Fruit fly (Drosophila melanogaster): ENCODE results near the gene Idh.

Gene Idh

DNA sequence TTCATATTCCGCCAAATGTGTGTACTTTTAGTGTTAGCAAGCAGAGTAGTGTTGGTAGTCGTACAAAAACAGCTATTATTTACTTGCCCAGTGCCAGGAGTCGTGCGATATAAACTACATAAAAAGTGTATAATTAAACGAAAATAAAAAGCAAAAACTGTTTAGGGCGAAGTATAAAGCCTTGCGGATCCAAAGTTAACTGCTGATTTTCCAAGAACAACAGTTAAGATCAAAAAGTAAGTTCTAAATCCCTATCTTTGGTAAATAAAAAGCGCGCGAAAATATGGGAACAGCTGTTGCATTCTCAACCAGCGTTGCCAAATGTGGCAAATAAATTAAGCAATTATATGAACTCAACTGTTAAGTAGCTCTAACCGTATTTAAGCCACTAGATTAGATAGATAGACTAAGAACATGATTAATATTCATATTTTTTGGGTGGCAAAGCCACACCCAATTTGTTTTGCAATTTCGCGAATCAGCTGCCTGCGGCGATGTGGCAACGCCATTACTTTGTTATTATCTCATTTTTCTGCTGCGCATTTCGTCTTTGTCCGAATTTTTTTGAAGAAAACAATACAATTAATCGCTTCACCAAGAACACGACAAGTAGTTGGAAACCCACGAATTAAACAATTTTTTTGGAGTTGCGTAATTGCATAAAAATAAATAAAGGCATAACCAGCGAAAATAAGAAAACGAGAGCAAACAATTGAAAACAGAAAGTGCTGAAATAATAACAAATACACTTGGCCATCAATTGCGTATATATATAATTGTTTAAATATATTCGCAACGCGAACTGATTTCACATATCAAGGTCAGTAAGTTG lies 20.2 kb downstream of the Idh start, which contains the start of the genes Prim1 and CG7083 (continued):
- no peak for TF ChIP-seq bigmax (GFP tag; optimal IDR thresholded peaks at IDR 0.05)
- TF ChIP-seq Mrtf (GFP tag; IDR thresholded peaks at IDR 0.05), result no peak
- no peak for TF ChIP-seq CG5180 (GFP tag; optimal IDR thresholded peaks at IDR 0.05)
- TF ChIP-seq grn (GFP tag; optimal IDR thresholded peaks at IDR 0.05), result peak; percentile 22
- no peak for TF ChIP-seq NFAT (GFP tag; IDR thresholded peaks at IDR 0.05)
- peak; percentile 62 for TF ChIP-seq CG9609 (GFP tag; optimal IDR thresholded peaks at IDR 0.05)
- TF ChIP-seq CG13287 (GFP tag; IDR thresholded peaks at IDR 0.05; ENCODE audit: partially characterized antibody), result peak; percentile 43
- peak; percentile 32 for TF ChIP-seq mirr (GFP tag; optimal IDR thresholded peaks at IDR 0.05)
- no peak for TF ChIP-seq CG16815 (GFP tag; optimal IDR thresholded peaks at IDR 0.05)
- no peak for TF ChIP-seq CG4328 (GFP tag; optimal IDR thresholded peaks at IDR 0.05)
- peak; percentile 1 for TF ChIP-seq CG1792 (GFP tag; optimal IDR thresholded peaks at IDR 0.05)
- TF ChIP-seq Fer3 (tag; optimal IDR thresholded peaks at IDR 0.05), result peak; percentile 32
- no peak for TF ChIP-seq CG3065 (GFP tag; optimal IDR thresholded peaks at IDR 0.05)
- TF ChIP-seq CG11456 (GFP tag; IDR thresholded peaks at IDR 0.05), result 0 out of 3 replicates have a peak, but pooled peaks have one; percentile 8
- TF ChIP-seq stc (GFP tag; IDR thresholded peaks at IDR 0.05), result peak; percentile 42; the same call in 1 of the 2 replicates
- peak; percentile 75 for TF ChIP-seq scrt (GFP tag; optimal IDR thresholded peaks at IDR 0.05)
- TF ChIP-seq trh (GFP tag; optimal IDR thresholded peaks at IDR 0.05), result no peak
- no peak for TF ChIP-seq CG13894 (tag; optimal IDR thresholded peaks at IDR 0.05)
- TF ChIP-seq dan (GFP tag; IDR thresholded peaks at IDR 0.05), result no peak
- no peak for TF ChIP-seq schlank (tag; optimal IDR thresholded peaks at IDR 0.05)
- TF ChIP-seq fd96Cb (tag; optimal IDR thresholded peaks at IDR 0.05), result no peak
- TF ChIP-seq sob (GFP tag; IDR thresholded peaks at IDR 0.05), result 0 out of 2 replicates have a peak, but pooled peaks have one; percentile 42
- TF ChIP-seq CoRest (tag; optimal IDR thresholded peaks at IDR 0.05), result peak; percentile 71
- peak; percentile 55 for TF ChIP-seq slp2 (GFP tag; optimal IDR thresholded peaks at IDR 0.05)
- TF ChIP-seq zen2 (GFP tag; IDR thresholded peaks at IDR 0.05; ENCODE audit: partially characterized antibody), result no peak
- no peak for TF ChIP-seq peb (GFP tag; IDR thresholded peaks at IDR 0.05)
- TF ChIP-seq gro (GFP tag; optimal IDR thresholded peaks at IDR 0.05), result peak; percentile 69
- TF ChIP-seq dati (GFP tag; IDR thresholded peaks at IDR 0.05), result no peak
- peak; percentile 45 for TF ChIP-seq Oli (tag; optimal IDR thresholded peaks at IDR 0.05)
- TF ChIP-seq vfl (GFP tag; optimal IDR thresholded peaks at IDR 0.05), result peak; percentile 41
- TF ChIP-seq Dp (GFP tag; optimal IDR thresholded peaks at IDR 0.05), result peak; percentile 81
- TF ChIP-seq CG6689 (GFP tag; IDR thresholded peaks at IDR 0.05), result peak; percentile 37; the same call in 1 of the 2 replicates
- peak; percentile 39 for TF ChIP-seq kni (GFP tag; optimal IDR thresholded peaks at IDR 0.05)
- TF ChIP-seq lola (GFP tag; optimal IDR thresholded peaks at IDR 0.05), result peak in 1 of 3 experiments; percentile 55
- TF ChIP-seq hkb (optimal IDR thresholded peaks at IDR 0.05), result peak; percentile 17
- TF ChIP-seq hkb (GFP tag; IDR thresholded peaks at IDR 0.05), result 0 out of 2 replicates have a peak, but pooled peaks have one; percentile 21
- no peak for TF ChIP-seq odd (GFP tag; optimal IDR thresholded peaks at IDR 0.05)
- no peak for TF ChIP-seq CG4707 (GFP tag; optimal IDR thresholded peaks at IDR 0.05)
- TF ChIP-seq ATbp (GFP tag; optimal IDR thresholded peaks at IDR 0.05), result peak; percentile 11
- no peak; the same call in 1 of the 2 replicates for TF ChIP-seq CG3847 (GFP tag; IDR thresholded peaks at IDR 0.05)
- peak; percentile 24; the same call in 1 of the 2 replicates for TF ChIP-seq onecut (GFP tag; IDR thresholded peaks at IDR 0.05)
- peak; percentile 87 for TF ChIP-seq CG1603 (tag; optimal IDR thresholded peaks at IDR 0.05)
- TF ChIP-seq Lhr (GFP tag; optimal IDR thresholded peaks at IDR 0.05), result peak; percentile 26
- no peak for TF ChIP-seq h (optimal IDR thresholded peaks at IDR 0.05)
- peak; percentile 43; the same call in 1 of the 2 replicates for TF ChIP-seq Ptx1 (GFP tag; IDR thresholded peaks at IDR 0.05)
- TF ChIP-seq CG8478 (optimal IDR thresholded peaks at IDR 0.05), result no peak
- peak; percentile 49 for TF ChIP-seq eyg (GFP tag; optimal IDR thresholded peaks at IDR 0.05)
- no peak for TF ChIP-seq lmd (GFP tag; IDR thresholded peaks at IDR 0.05)
- no peak; the same call in 1 of the 2 replicates for TF ChIP-seq HLH3B (GFP tag; IDR thresholded peaks at IDR 0.05)

All from whole organism, embryonic.